Worm (Caenorhabditis elegans) whole organism, midembryonic: Measurements from ENCODE around the gene acl-1.

Experiments
- flt-1 ChIP-seq: fragments of 200-800 bp; sonication (Bioruptor generic); IDR thresholded peaks from 2 replicates; pipeline ENCODE4 v1.3.6; 2022; ENCODE audit warnings: missing genetic modification characterization, missing compliant biosample characterization
- med-1 ChIP-seq: sonication (generic microtip); optimal IDR thresholded peaks from 2 replicates; lab custom pipeline; 2017; ENCODE audit warnings: missing genetic modification characterization, mild to moderate bottlenecking, missing compliant biosample characterization, antibody characterized with exemption, missing genetic modification reagents; ENCODE audit not compliant: insufficient read depth
- tab-1 ChIP-seq: fragments of 200-800 bp; sonication (Bioruptor generic); IDR thresholded peaks from 2 replicates; pipeline ENCODE4 v1.3.6; 2022; ENCODE audit warnings: missing genetic modification characterization, missing compliant biosample characterization
- ztf-23 ChIP-seq: fragments of 200-800 bp; sonication (Bioruptor generic); IDR thresholded peaks from 2 replicates; pipeline ENCODE4 v1.3.6; 2022; ENCODE audit warnings: missing genetic modification reagents, missing genetic modification characterization, missing compliant biosample characterization

- no peak for TF ChIP-seq flt-1 (GFP tag; lab: Robert Waterston, UW)
- no peak for TF ChIP-seq ztf-23 (GFP tag; lab: Robert Waterston, UW)
- no peak for TF ChIP-seq tab-1 (GFP tag; lab: Robert Waterston, UW)
- TF ChIP-seq med-1 (GFP tag; lab: Kevin White, UChicago) = no peak
These were observed 35.1 kb upstream of the acl-1 start for ce11 chrX:15814548-15814947.
